Worm (Caenorhabditis elegans): ENCODE data around the gene clec-64.

- TF ChIP-seq W03F9.2 (tag; optimal IDR thresholded peaks at IDR 0.05) (no peak), him-1 (tag; optimal IDR thresholded peaks at IDR 0.05) (no peak), dao-5 (tag; optimal IDR thresholded peaks at IDR 0.05) (no peak)
Measured at ce11 chrII:12880406-12880805, 17.6 kb upstream of the clec-64 start, which contains the start of gene F35C5.1.
